Fruit fly (Drosophila melanogaster) whole organism, prepupa: Measurements from ENCODE around the gene CG5535.

Experiments
- Blimp-1 ChIP-seq: fragments of 200-800 bp; sonication (Bioruptor generic); optimal IDR thresholded peaks from 3 replicates; lab custom pipeline; 2017; ENCODE audit warnings: missing biosample characterization, missing genetic modification characterization, mild to moderate bottlenecking, moderate library complexity, missing genetic modification reagents
- CG10669 ChIP-seq: fragments of 200-800 bp; sonication (Bioruptor generic); optimal IDR thresholded peaks from 3 replicates; lab custom pipeline; 2018; ENCODE audit warnings: missing biosample characterization, mild to moderate bottlenecking, missing genetic modification characterization, moderate library complexity
- CG11294 ChIP-seq: fragments of 200-800 bp; sonication (Bioruptor generic); IDR thresholded peaks from 2 replicates; pipeline ENCODE4 v1.3.6; 2022; ENCODE audit warnings: missing biosample characterization, missing genetic modification characterization
- CG11902 ChIP-seq: fragments of 200-800 bp; sonication (Bioruptor generic); optimal IDR thresholded peaks from 3 replicates; lab custom pipeline; 2016; ENCODE audit warnings: missing biosample characterization, missing genetic modification characterization
- CG1621 ChIP-seq: fragments of 200-800 bp; sonication (Bioruptor generic); optimal IDR thresholded peaks from 3 replicates; lab custom pipeline; 2018; ENCODE audit warnings: missing biosample characterization, mild to moderate bottlenecking, missing genetic modification characterization
- CG16779 ChIP-seq: fragments of 200-800 bp; sonication (Bioruptor generic); optimal IDR thresholded peaks from 3 replicates; lab custom pipeline; 2017; ENCODE audit warnings: missing biosample characterization, mild to moderate bottlenecking, missing genetic modification characterization
- CG3032 ChIP-seq: fragments of 200-800 bp; optimal IDR thresholded peaks from 2 replicates; lab custom pipeline; 2019; ENCODE audit warnings: missing biosample characterization, mild to moderate bottlenecking, missing genetic modification characterization, moderate library complexity
- CG31627 ChIP-seq: fragments of 200-800 bp; sonication (Bioruptor generic); optimal IDR thresholded peaks from 3 replicates; lab custom pipeline; 2016; ENCODE audit warnings: missing biosample characterization, missing genetic modification characterization
- CG34406 ChIP-seq: fragments of 200-800 bp; sonication (Bioruptor generic); optimal IDR thresholded peaks from 3 replicates; lab custom pipeline; 2016; ENCODE audit warnings: missing biosample characterization, missing genetic modification characterization
- CG3919 ChIP-seq: fragments of 200-800 bp; sonication (Bioruptor generic); optimal IDR thresholded peaks from 3 replicates; lab custom pipeline; 2016; ENCODE audit warnings: missing biosample characterization, missing genetic modification characterization
- CG6854 ChIP-seq: fragments of 200-800 bp; sonication (Bioruptor generic); optimal IDR thresholded peaks from 2 replicates; lab custom pipeline; 2017; ENCODE audit warnings: missing biosample characterization, mild to moderate bottlenecking, missing genetic modification characterization
- CG7368 ChIP-seq: fragments of 200-800 bp; sonication (Bioruptor generic); optimal IDR thresholded peaks from 3 replicates; lab custom pipeline; 2016; ENCODE audit warnings: missing biosample characterization, missing genetic modification characterization
- CG8319 ChIP-seq: fragments of 200-800 bp; sonication (Bioruptor generic); optimal IDR thresholded peaks from 3 replicates; lab custom pipeline; 2016; ENCODE audit warnings: missing biosample characterization, missing genetic modification characterization
- Ets21C ChIP-seq: fragments of 200-800 bp; sonication (Bioruptor generic); optimal IDR thresholded peaks from 3 replicates; lab custom pipeline; 2016; ENCODE audit warnings: missing biosample characterization, missing genetic modification characterization
- Ets96B ChIP-seq: fragments of 200-800 bp; optimal IDR thresholded peaks from 2 replicates; lab custom pipeline; 2019; ENCODE audit warnings: missing biosample characterization, mild to moderate bottlenecking, missing genetic modification characterization, moderate library complexity
- Gug ChIP-seq: fragments of 200-800 bp; sonication (Bioruptor generic); IDR thresholded peaks from 2 replicates; pipeline ENCODE4 v1.3.6; 2022; ENCODE audit warnings: missing biosample characterization, missing genetic modification characterization
- Hr38 ChIP-seq: sonication (Bioruptor generic); optimal IDR thresholded peaks from 2 replicates; lab custom pipeline; 2016; ENCODE audit warnings: missing biosample characterization, missing genetic modification characterization
- Hr39 ChIP-seq: fragments of 200-800 bp; sonication (Bioruptor generic); optimal IDR thresholded peaks from 2 replicates; lab custom pipeline; 2016; ENCODE audit warnings: missing biosample characterization, missing genetic modification characterization
- Hr4 ChIP-seq: fragments of 200-800 bp; sonication (Bioruptor generic); optimal IDR thresholded peaks from 3 replicates; lab custom pipeline; 2016; ENCODE audit warnings: missing biosample characterization, missing genetic modification characterization
- Met ChIP-seq: fragments of 200-800 bp; sonication (Bioruptor generic); optimal IDR thresholded peaks from 3 replicates; lab custom pipeline; 2016; ENCODE audit warnings: missing biosample characterization, missing genetic modification characterization
- OdsH ChIP-seq: fragments of 200-800 bp; sonication (Bioruptor generic); optimal IDR thresholded peaks from 3 replicates; lab custom pipeline; 2016; ENCODE audit warnings: missing biosample characterization, missing genetic modification characterization
- Sox14 ChIP-seq: fragments of 200-800 bp; sonication (Bioruptor generic); optimal IDR thresholded peaks from 3 replicates; lab custom pipeline; 2016; ENCODE audit warnings: missing biosample characterization, missing genetic modification characterization
- acj6 ChIP-seq: fragments of 200-800 bp; sonication (Bioruptor generic); optimal IDR thresholded peaks from 3 replicates; lab custom pipeline; 2016; ENCODE audit warnings: missing biosample characterization, missing genetic modification characterization
- dsx ChIP-seq: fragments of 200-800 bp; optimal IDR thresholded peaks from 3 replicates; lab custom pipeline; 2019; ENCODE audit warnings: missing biosample characterization, mild to moderate bottlenecking, missing genetic modification characterization, moderate library complexity; ENCODE audit not compliant: poor library complexity, severe bottlenecking
- esn ChIP-seq: fragments of 200-800 bp; sonication (Bioruptor generic); optimal IDR thresholded peaks from 2 replicates; lab custom pipeline; 2016; ENCODE audit warnings: missing biosample characterization, mild to moderate bottlenecking, missing genetic modification characterization, moderate library complexity
- lz ChIP-seq: fragments of 200-800 bp; sonication (Bioruptor generic); optimal IDR thresholded peaks from 3 replicates; lab custom pipeline; 2016; ENCODE audit warnings: missing biosample characterization, missing genetic modification characterization
- net ChIP-seq: fragments of 200-800 bp; sonication (Bioruptor generic); optimal IDR thresholded peaks from 3 replicates; lab custom pipeline; 2016; ENCODE audit warnings: missing biosample characterization, missing genetic modification characterization
- salr ChIP-seq, 2 experiments: fragments of 200-800 bp; sonication (Bioruptor generic); optimal IDR thresholded peaks; 3 replicates each; lab custom pipeline; 2016 to 2018; ENCODE audit warnings: missing biosample characterization in 2 of 2, missing genetic modification characterization in 2 of 2, mild to moderate bottlenecking in 1 of 2
- svp ChIP-seq: fragments of 200-800 bp; sonication (Bioruptor generic); peaks from one replicate; lab custom pipeline; 2016; ENCODE audit warnings: missing biosample characterization, missing genetic modification characterization
- topi ChIP-seq: fragments of 200-800 bp; sonication (Bioruptor generic); optimal IDR thresholded peaks from 3 replicates; lab custom pipeline; 2016; ENCODE audit warnings: missing biosample characterization, missing genetic modification characterization
- vri ChIP-seq: fragments of 200-800 bp; sonication (Bioruptor generic); optimal IDR thresholded peaks from 3 replicates; lab custom pipeline; 2016; ENCODE audit warnings: missing biosample characterization, mild to moderate bottlenecking, missing genetic modification characterization

Gene CG5535

DNA sequence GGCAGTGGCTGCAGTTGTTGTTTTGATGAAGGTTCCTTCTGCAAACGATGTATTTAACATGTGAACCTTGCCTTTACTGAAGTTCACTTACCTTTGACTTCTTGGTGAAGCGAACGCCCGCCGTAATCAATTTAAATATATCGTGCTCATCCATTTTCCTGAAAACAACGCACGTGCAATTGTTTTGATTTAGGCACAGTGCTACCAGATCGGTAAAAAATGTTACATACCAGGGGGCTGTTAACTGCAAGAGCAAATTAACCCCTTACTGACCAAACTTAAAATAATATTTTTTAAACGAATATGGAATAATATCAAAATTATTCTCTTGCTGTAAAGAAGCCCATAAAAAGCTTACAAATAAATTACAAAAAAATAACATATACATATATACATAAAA is 52.1 kb downstream of the CG5535 start, which contains the start of gene ais:
Gene ais (minus strand): TSS at position 205 of the 400 bp plus-strand sequence.
- TF ChIP-seq Met: no peak
- no peak for TF ChIP-seq CG16779 (tag; lab: Kevin White, UChicago)
- TF ChIP-seq CG10669 (GFP tag; lab: Kevin White, UChicago): no peak
- no peak for TF ChIP-seq topi (GFP tag; lab: Kevin White, UChicago)
- peak; percentile 17 for TF ChIP-seq acj6 (GFP tag; lab: Kevin White, UChicago)
- no peak for TF ChIP-seq CG8319 (GFP tag; lab: Kevin White, UChicago)
- TF ChIP-seq CG3032: no peak
- no peak for TF ChIP-seq Gug (GFP tag; lab: Robert Waterston, UW)
- no peak for TF ChIP-seq Blimp-1 (GFP tag; lab: Kevin White, UChicago)
- no peak for TF ChIP-seq dsx (GFP tag; lab: Kevin White, UChicago)
- TF ChIP-seq Sox14 (GFP tag; lab: Kevin White, UChicago): no peak
- TF ChIP-seq CG11902 (GFP tag; lab: Kevin White, UChicago): no peak
- no peak for TF ChIP-seq CG11294
- peak; percentile 28 for TF ChIP-seq Hr39 (GFP tag; lab: Kevin White, UChicago)
- TF ChIP-seq net (GFP tag; lab: Kevin White, UChicago): no peak
- TF ChIP-seq CG6854 (GFP tag; lab: Kevin White, UChicago): no peak
- TF ChIP-seq esn: peak; percentile 41
- no peak for TF ChIP-seq svp (GFP tag; lab: Kevin White, UChicago)
- TF ChIP-seq lz (GFP tag; lab: Kevin White, UChicago): peak; percentile 23
- peak; percentile 9 for TF ChIP-seq CG34406 (GFP tag; lab: Kevin White, UChicago)
- peak; percentile 42 for TF ChIP-seq OdsH (GFP tag; lab: Kevin White, UChicago)
- no peak for TF ChIP-seq Ets21C (GFP tag; lab: Kevin White, UChicago)
- TF ChIP-seq salr (GFP tag; optimal IDR thresholded peaks at IDR 0.05; lab: Kevin White, UChicago): no peak
- TF ChIP-seq CG3919 (GFP tag; lab: Kevin White, UChicago): no peak
- TF ChIP-seq Ets96B (tag; lab: Kevin White, UChicago): no peak
- TF ChIP-seq CG1621 (tag; lab: Kevin White, UChicago): no peak
- TF ChIP-seq Hr38 (GFP tag; lab: Kevin White, UChicago): no peak
- TF ChIP-seq CG31627 (GFP tag; lab: Kevin White, UChicago): peak; percentile 10
- no peak for TF ChIP-seq CG7368 (GFP tag; lab: Kevin White, UChicago)
- TF ChIP-seq Hr4: no peak
- no peak for TF ChIP-seq vri (GFP tag; lab: Kevin White, UChicago)
